Worm (Caenorhabditis elegans): Measurements from ENCODE around the gene F25B4.7.

DNA sequence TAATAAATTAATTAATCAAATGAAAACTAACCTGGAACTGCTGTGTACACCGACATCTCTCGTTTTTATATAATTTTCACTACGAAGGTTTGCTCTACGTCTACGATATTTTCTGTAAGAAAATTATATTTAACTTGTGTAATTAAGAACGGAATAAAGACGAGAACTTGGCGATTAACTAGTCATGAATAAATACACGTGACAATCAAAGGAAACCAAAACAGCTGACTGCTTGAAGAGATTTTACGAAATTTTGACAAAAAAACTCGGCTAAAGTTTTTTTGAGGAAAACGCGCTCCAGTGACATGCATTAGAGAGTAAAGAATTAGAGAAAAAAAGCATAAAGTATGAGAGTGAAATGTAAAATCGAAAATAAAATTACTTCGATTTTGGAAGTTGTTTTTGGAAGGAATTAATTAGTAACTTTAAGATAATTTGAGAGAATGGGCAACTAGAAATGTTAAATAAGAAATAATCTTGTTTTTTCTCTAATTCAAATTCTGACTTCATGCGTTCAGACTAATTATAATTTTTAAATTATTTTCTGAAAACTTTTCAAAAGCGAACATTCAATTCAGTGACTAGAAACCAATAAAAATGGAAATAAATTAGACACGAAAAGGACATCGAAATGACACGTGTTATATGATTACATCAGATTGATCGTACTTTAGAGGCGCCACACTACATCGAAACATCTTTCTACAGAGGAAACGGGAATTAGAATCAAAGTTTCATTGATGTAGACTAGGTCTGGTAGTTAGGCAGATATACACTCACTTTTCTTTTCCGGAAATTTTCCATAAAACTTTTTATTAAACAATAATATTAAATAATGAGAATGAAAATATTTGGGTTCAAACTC, at the start of gene F25B4.7:
- no peak for TF ChIP-seq elt-2 (tag; optimal IDR thresholded peaks at IDR 0.05)
- TF ChIP-seq hlh-30 (tag; optimal IDR thresholded peaks at IDR 0.05; ENCODE audit: insufficient read depth): no peak
- TF ChIP-seq hlh-8 (tag; optimal IDR thresholded peaks at IDR 0.05): no peak

All from whole organism, late embryonic.